Worm (Caenorhabditis elegans): ENCODE measurements around the gene F53H4.2.

DNA sequence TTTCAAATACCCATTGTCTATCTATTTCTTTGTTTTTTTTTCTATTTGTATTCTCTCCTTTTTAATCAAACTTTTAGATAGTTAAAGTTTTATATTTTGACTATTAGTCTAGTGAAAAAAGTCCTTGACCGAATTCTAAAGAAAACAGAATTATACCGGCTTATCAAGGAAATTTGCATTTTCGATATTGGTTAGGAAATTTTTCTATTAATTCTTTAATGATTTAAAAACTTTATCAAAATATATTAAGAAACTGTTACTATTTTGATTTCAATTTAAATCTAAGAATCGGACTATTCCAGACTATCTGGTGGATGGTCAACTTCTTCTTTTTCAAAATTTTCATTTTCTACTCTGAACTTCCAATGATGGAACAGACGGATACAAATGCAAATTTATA, 28.9 kb upstream of the F53H4.2 start, which contains the start of gene Y7A5A.20:
- TF ChIP-seq elt-3 (tag; optimal IDR thresholded peaks at IDR 0.05) (no peak), ceh-90 (tag; optimal IDR thresholded peaks at IDR 0.05) (no peak), lin-39 (tag; optimal IDR thresholded peaks at IDR 0.05) (no peak), lin-15B (tag; optimal IDR thresholded peaks at IDR 0.05) (no peak), ceh-8 (GFP tag; optimal IDR thresholded peaks at IDR 0.05) (no peak), nhr-12 (tag; optimal IDR thresholded peaks at IDR 0.05) (no peak), lin-35 (GFP tag; optimal IDR thresholded peaks at IDR 0.05) (no peak), unc-130 (tag; optimal IDR thresholded peaks at IDR 0.05) (no peak), snpc-4 (tag; optimal IDR thresholded peaks at IDR 0.05) (no peak), nhr-28 (tag; optimal IDR thresholded peaks at IDR 0.05) (no peak), nhr-71 (tag; optimal IDR thresholded peaks at IDR 0.05) (no peak), nhr-11 (tag; optimal IDR thresholded peaks at IDR 0.05) (no peak)
